Fruit fly (Drosophila melanogaster) whole organism: ENCODE measurements around the gene rogdi.

Experiments used
- Dll ChIP-seq: fragments of >200 bp; optimal IDR thresholded peaks from 2 replicates; lab custom pipeline; 2017
- psq ChIP-seq: fragments of >200 bp; optimal IDR thresholded peaks from 2 replicates; lab custom pipeline; 2017
- usp ChIP-seq: fragments of >200 bp; optimal IDR thresholded peaks from 2 replicates; lab custom pipeline; 2017; ENCODE audit warnings: missing biosample characterization, missing genetic modification characterization, mixed read lengths

DNA sequence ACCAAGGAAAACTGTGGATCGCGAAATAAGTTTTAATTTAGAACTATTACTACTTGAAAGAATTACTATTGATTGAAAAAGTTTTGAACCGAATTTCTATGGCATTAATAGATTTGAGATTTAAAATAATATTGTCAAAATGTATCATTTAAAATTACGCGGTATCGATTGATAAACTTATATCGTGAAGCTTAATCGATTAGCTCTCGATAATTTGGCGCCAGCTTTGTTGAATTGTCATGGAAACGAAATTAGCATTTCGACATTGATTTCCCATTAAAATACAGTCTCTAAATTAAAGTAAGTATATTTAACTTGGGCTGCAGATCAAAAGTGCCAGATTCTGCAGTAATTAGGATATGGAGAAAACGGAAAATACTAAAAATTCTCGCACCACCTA, 22.0 kb upstream of the rogdi start, which contains the start of gene CG7730:
- TF ChIP-seq Dll (lab: Kevin White, UChicago) (no peak), usp (no peak), psq (no peak)
